Fruit fly (Drosophila melanogaster): ENCODE results near the gene Ubc84D.

Gene Ubc84D

DNA sequence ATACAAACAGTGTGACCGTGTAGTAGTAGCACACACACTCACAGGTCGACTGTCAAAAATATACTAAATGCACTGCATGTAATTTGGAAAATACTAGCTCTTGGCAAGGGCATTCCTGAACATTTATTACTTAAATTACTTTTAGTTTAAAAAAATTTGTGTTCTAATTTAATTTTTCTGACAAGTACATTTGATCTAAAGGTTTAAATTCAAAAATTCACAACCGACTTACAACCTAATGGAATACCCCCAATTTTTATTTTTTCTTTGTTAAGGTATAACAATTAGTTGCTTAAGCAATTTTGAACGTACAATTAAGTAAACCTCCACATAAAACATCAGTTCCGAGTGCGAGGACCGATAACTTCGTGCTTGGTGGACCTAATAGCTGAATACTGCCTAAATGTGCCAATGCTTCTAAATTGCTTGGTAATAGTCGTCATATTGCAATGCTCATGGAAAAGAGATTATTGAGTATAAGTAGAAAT lies 45.4 kb downstream of the Ubc84D start, which contains the start of gene CG1142 (continued):
- TF ChIP-seq CG10979 (tag; optimal IDR thresholded peaks at IDR 0.05) (peak; percentile 99), Stat92E (GFP tag; optimal IDR thresholded peaks at IDR 0.05) (peak in 1 of 3 experiments; percentile 97), CG5245 (GFP tag; optimal IDR thresholded peaks at IDR 0.05) (peak; percentile 97), CG4707 (GFP tag; optimal IDR thresholded peaks at IDR 0.05) (peak; percentile 94), Six4 (GFP tag; optimal IDR thresholded peaks at IDR 0.05) (peak; percentile 98), sens-2 (GFP tag; IDR thresholded peaks at IDR 0.05) (peak; percentile 99), CG2678 (tag; optimal IDR thresholded peaks at IDR 0.05) (peak; percentile 99), cad (GFP tag; optimal IDR thresholded peaks at IDR 0.05) (no peak), fd3F (GFP tag; optimal IDR thresholded peaks at IDR 0.05) (peak; percentile 98), pzg (GFP tag; optimal IDR thresholded peaks at IDR 0.05) (peak; percentile 65), CG17359 (tag; optimal IDR thresholded peaks at IDR 0.05) (peak; percentile 99), CG11696 (GFP tag; IDR thresholded peaks at IDR 0.05) (peak; percentile 97), CG1024 (GFP tag; IDR thresholded peaks at IDR 0.05) (peak; percentile 97), Hr3 (GFP tag; optimal IDR thresholded peaks at IDR 0.05) (peak; percentile 97), CG10565 (GFP tag; optimal IDR thresholded peaks at IDR 0.05) (peak; percentile 95), CG5180 (GFP tag; optimal IDR thresholded peaks at IDR 0.05) (peak; percentile 91), CG10654 (GFP tag; optimal IDR thresholded peaks at IDR 0.05) (peak; percentile 98), kah (GFP tag; optimal IDR thresholded peaks at IDR 0.05) (peak; percentile 95), HLH3B (GFP tag; IDR thresholded peaks at IDR 0.05) (peak; percentile 97), H2.0 (GFP tag; IDR thresholded peaks at IDR 0.05) (peak; percentile 99), prd (optimal IDR thresholded peaks at IDR 0.05) (no peak), prd (GFP tag; IDR thresholded peaks at IDR 0.05) (peak; percentile 99), hth (optimal IDR thresholded peaks at IDR 0.05) (no peak), PHDP (tag; optimal IDR thresholded peaks at IDR 0.05) (peak; percentile 99), fd64A (GFP tag; optimal IDR thresholded peaks at IDR 0.05) (peak; percentile 90), CG12659 (GFP tag; optimal IDR thresholded peaks at IDR 0.05) (peak; percentile 99), CG3838 (GFP tag; optimal IDR thresholded peaks at IDR 0.05) (peak; percentile 96), wor (GFP tag; IDR thresholded peaks at IDR 0.05) (peak; percentile 96), CG2875 (GFP tag; optimal IDR thresholded peaks at IDR 0.05) (peak; percentile 96), so (GFP tag; IDR thresholded peaks at IDR 0.05) (peak; percentile 99), chif (GFP tag; optimal IDR thresholded peaks at IDR 0.05) (peak; percentile 96 to 98), stc (GFP tag; IDR thresholded peaks at IDR 0.05) (peak; percentile 98), CrebB (tag; optimal IDR thresholded peaks at IDR 0.05) (peak; percentile 98), CG1647 (GFP tag; optimal IDR thresholded peaks at IDR 0.05) (peak; percentile 92), CG4360 (GFP tag; IDR thresholded peaks at IDR 0.05) (peak; percentile 88), bbx (GFP tag; IDR thresholded peaks at IDR 0.05; ENCODE audit: partially characterized antibody) (no peak), dysf (GFP tag; IDR thresholded peaks at IDR 0.05) (peak; percentile 98), gsb-n (tag; optimal IDR thresholded peaks at IDR 0.05) (peak; percentile 99), CG9932 (GFP tag; IDR thresholded peaks at IDR 0.05) (peak; percentile 98), en (GFP tag; optimal IDR thresholded peaks at IDR 0.05) (peak; percentile 96), Spps (tag; optimal IDR thresholded peaks at IDR 0.05) (peak; percentile 99), D19B (GFP tag; optimal IDR thresholded peaks at IDR 0.05) (peak; percentile 94), lab (GFP tag; optimal IDR thresholded peaks at IDR 0.05) (peak; percentile 98), fd102C (GFP tag; optimal IDR thresholded peaks at IDR 0.05) (peak; percentile 97), CG12071 (GFP tag; optimal IDR thresholded peaks at IDR 0.05) (peak; percentile 97), Fer3 (tag; optimal IDR thresholded peaks at IDR 0.05) (peak; percentile 99), CG10209 (GFP tag; optimal IDR thresholded peaks at IDR 0.05) (peak; percentile 98), CG2202 (tag; optimal IDR thresholded peaks at IDR 0.05) (peak; percentile 98), sug (tag; optimal IDR thresholded peaks at IDR 0.05) (peak; percentile 96), Rx (GFP tag; IDR thresholded peaks at IDR 0.05) (peak; percentile 98), CG7928 (GFP tag; optimal IDR thresholded peaks at IDR 0.05) (peak; percentile 81)
